Worm (Caenorhabditis elegans): ENCODE measurements around the gene dcn-1.

The dcn-1 gene

ce11 chrIII:4289952-4290351, 23.8 kb upstream of the dcn-1 start:
- TF ChIP-seq ceh-43 (GFP tag; optimal IDR thresholded peaks at IDR 0.05), result no peak
- TF ChIP-seq ztf-11 (tag; optimal IDR thresholded peaks at IDR 0.05), result no peak
- no peak for TF ChIP-seq elt-1 (tag; optimal IDR thresholded peaks at IDR 0.05; ENCODE audit: borderline replicate concordance, insufficient read depth)
- TF ChIP-seq mls-2 (tag; optimal IDR thresholded peaks at IDR 0.05), result no peak
- no peak for TF ChIP-seq nhr-12 (tag; optimal IDR thresholded peaks at IDR 0.05)
- no peak for TF ChIP-seq nhr-28 (tag; optimal IDR thresholded peaks at IDR 0.05)
- no peak for TF ChIP-seq zip-8 (tag; optimal IDR thresholded peaks at IDR 0.05)
- TF ChIP-seq tbx-8 (GFP tag; optimal IDR thresholded peaks at IDR 0.05), result no peak
- TF ChIP-seq mep-1 (tag; optimal IDR thresholded peaks at IDR 0.05), result no peak
- no peak for TF ChIP-seq ceh-83 (GFP tag; optimal IDR thresholded peaks at IDR 0.05)
- no peak for TF ChIP-seq unc-39 (tag; optimal IDR thresholded peaks at IDR 0.05)
- TF ChIP-seq nhr-237 (tag; optimal IDR thresholded peaks at IDR 0.05), result no peak
- TF ChIP-seq ces-1 (GFP tag; optimal IDR thresholded peaks at IDR 0.05), result no peak

ce11 chrIII:4291216-4291691, 22.5 kb upstream of the dcn-1 start, which contains the start of gene mcm-5:
TSS of gene mcm-5 (minus strand) at chrIII:4291266.
- TF ChIP-seq tbx-8 (GFP tag; optimal IDR thresholded peaks at IDR 0.05) (no peak), ces-1 (GFP tag; optimal IDR thresholded peaks at IDR 0.05) (peak; percentile 56), ceh-39 (tag; optimal IDR thresholded peaks at IDR 0.05) (peak; percentile 22), lsy-2 (tag; optimal IDR thresholded peaks at IDR 0.05) (peak; percentile 30), mep-1 (tag; optimal IDR thresholded peaks at IDR 0.05) (peak; percentile 67)

- TF ChIP-seq zip-8 (tag; optimal IDR thresholded peaks at IDR 0.05) (peak; percentile 88), unc-120 (tag; optimal IDR thresholded peaks at IDR 0.05; ENCODE audit: poor library complexity, severe bottlenecking) (no peak), lin-32 (GFP tag; optimal IDR thresholded peaks at IDR 0.05) (no peak), sem-2 (GFP tag; optimal IDR thresholded peaks at IDR 0.05) (no peak)
Measured at ce11 chrIII:4293108-4293507, 20.6 kb upstream of the dcn-1 start, which contains the start of gene R10E4.6. TSS of gene R10E4.6 (plus strand) at chrIII:4293408.

ce11 chrIII:4294153-4294862, 19.4 kb upstream of the dcn-1 start, which contains the start of the genes nth-1 and R10E4.7:
TSS of gene nth-1 (minus strand) at chrIII:4294253.
TSS of gene R10E4.7 (plus strand) at chrIII:4294812.
- TF ChIP-seq elt-1 (tag; optimal IDR thresholded peaks at IDR 0.05; ENCODE audit: borderline replicate concordance, insufficient read depth) (no peak), lin-32 (GFP tag; optimal IDR thresholded peaks at IDR 0.05) (no peak), unc-120 (tag; optimal IDR thresholded peaks at IDR 0.05; ENCODE audit: poor library complexity, severe bottlenecking) (no peak), nhr-2 (tag; optimal IDR thresholded peaks at IDR 0.05) (no peak), hlh-1 (tag; optimal IDR thresholded peaks at IDR 0.05) (no peak), ztf-11 (tag; optimal IDR thresholded peaks at IDR 0.05) (no peak), mep-1 (tag; optimal IDR thresholded peaks at IDR 0.05) (no peak), nhr-237 (tag; optimal IDR thresholded peaks at IDR 0.05) (no peak), nhr-76 (tag; optimal IDR thresholded peaks at IDR 0.05) (no peak), ceh-43 (GFP tag; optimal IDR thresholded peaks at IDR 0.05) (no peak)

- no peak for TF ChIP-seq unc-120 (tag; optimal IDR thresholded peaks at IDR 0.05; ENCODE audit: poor library complexity, severe bottlenecking)
- TF ChIP-seq pha-4 (tag; optimal IDR thresholded peaks at IDR 0.05), result no peak
- TF ChIP-seq ceh-39 (tag; optimal IDR thresholded peaks at IDR 0.05), result peak; percentile 13
- no peak for TF ChIP-seq ceh-83 (GFP tag; optimal IDR thresholded peaks at IDR 0.05)
Measured at ce11 chrIII:4300989-4301498, 12.7 kb upstream of the dcn-1 start, which contains the start of gene R10E4.11. TSS of gene R10E4.11 (minus strand) at chrIII:4301039.

- TF ChIP-seq drap-1 (GFP tag; optimal IDR thresholded peaks at IDR 0.05) (no peak), unc-39 (tag; optimal IDR thresholded peaks at IDR 0.05) (no peak), unc-120 (tag; optimal IDR thresholded peaks at IDR 0.05; ENCODE audit: poor library complexity, severe bottlenecking) (no peak), hlh-1 (tag; optimal IDR thresholded peaks at IDR 0.05) (no peak), snpc-4 (tag; optimal IDR thresholded peaks at IDR 0.05) (no peak), lin-13 (tag; optimal IDR thresholded peaks at IDR 0.05) (no peak)
Measured at ce11 chrIII:4302293-4302692, 11.4 kb upstream of the dcn-1 start, which contains the start of gene R10E4.9. TSS of gene R10E4.9 (minus strand) at chrIII:4302393.

ce11 chrIII:4302780-4303179, 10.9 kb upstream of the dcn-1 start:
- TF ChIP-seq mls-2 (tag; optimal IDR thresholded peaks at IDR 0.05) (no peak), pha-4 (tag; optimal IDR thresholded peaks at IDR 0.05) (no peak), elt-1 (tag; optimal IDR thresholded peaks at IDR 0.05; ENCODE audit: borderline replicate concordance, insufficient read depth) (no peak), drap-1 (GFP tag; optimal IDR thresholded peaks at IDR 0.05) (no peak), ceh-43 (GFP tag; optimal IDR thresholded peaks at IDR 0.05) (no peak), snpc-4 (tag; optimal IDR thresholded peaks at IDR 0.05) (no peak), unc-39 (tag; optimal IDR thresholded peaks at IDR 0.05) (no peak), hlh-1 (tag; optimal IDR thresholded peaks at IDR 0.05) (no peak)
